Worm (Caenorhabditis elegans): ENCODE measurements around the gene C16C8.20.
A peak's percentile ranks its signal among the peaks of the same experiment; 100 is the strongest.

C16C8.20 gene

ce11 chrII:3446647-3447046 is at the start of gene C16C8.20, which contains the start of gene gldi-6:
TSS of gene C16C8.20 (plus strand) at chrII:3446947.
TSS of gene gldi-6 (plus strand) at chrII:3446947.
- TF ChIP-seq W03F9.2 (tag; optimal IDR thresholded peaks at IDR 0.05) (no peak), him-1 (tag; optimal IDR thresholded peaks at IDR 0.05) (no peak), dao-5 (tag; optimal IDR thresholded peaks at IDR 0.05) (no peak)

- no peak for TF ChIP-seq dao-5 (tag; optimal IDR thresholded peaks at IDR 0.05)
- no peak for TF ChIP-seq him-1 (tag; optimal IDR thresholded peaks at IDR 0.05)
- no peak for TF ChIP-seq W03F9.2 (tag; optimal IDR thresholded peaks at IDR 0.05)
These were observed 47.5 kb upstream of the C16C8.20 start, which contains the start of gene nep-9 for ce11 chrII:3399212-3399611. TSS of gene nep-9 (minus strand) at chrII:3399312.

- TF ChIP-seq dao-5 (tag; optimal IDR thresholded peaks at IDR 0.05) (no peak), W03F9.2 (tag; optimal IDR thresholded peaks at IDR 0.05) (no peak), him-1 (tag; optimal IDR thresholded peaks at IDR 0.05) (no peak)
These were observed 43.9 kb upstream of the C16C8.20 start, which contains the start of gene nep-10 for ce11 chrII:3402854-3403253. TSS of gene nep-10 (minus strand) at chrII:3402954.

- TF ChIP-seq dao-5 (tag; optimal IDR thresholded peaks at IDR 0.05) (no peak), him-1 (tag; optimal IDR thresholded peaks at IDR 0.05) (no peak), W03F9.2 (tag; optimal IDR thresholded peaks at IDR 0.05) (no peak)
These were observed 43.2 kb upstream of the C16C8.20 start, which contains the start of gene nep-8 for ce11 chrII:3403535-3403934. TSS of gene nep-8 (plus strand) at chrII:3403835.

- TF ChIP-seq him-1 (tag; optimal IDR thresholded peaks at IDR 0.05) = no peak
- TF ChIP-seq dao-5 (tag; optimal IDR thresholded peaks at IDR 0.05) = no peak
- TF ChIP-seq W03F9.2 (tag; optimal IDR thresholded peaks at IDR 0.05) = no peak
These were observed 32.3 kb upstream of the C16C8.20 start, which contains the start of the genes F18A12.7 and F18A12.2 for ce11 chrII:3414383-3414910. TSS of gene F18A12.7 (minus strand) at chrII:3414483. TSS of gene F18A12.2 (plus strand) at chrII:3414860.

ce11 chrII:3416528-3416927 is 30.2 kb upstream of the C16C8.20 start, which contains the start of gene nep-6:
TSS of gene nep-6 (plus strand) at chrII:3416828.
- no peak for TF ChIP-seq W03F9.2 (tag; optimal IDR thresholded peaks at IDR 0.05)
- no peak for TF ChIP-seq dao-5 (tag; optimal IDR thresholded peaks at IDR 0.05)
- TF ChIP-seq him-1 (tag; optimal IDR thresholded peaks at IDR 0.05) = no peak

ce11 chrII:3422938-3423337 is 23.8 kb upstream of the C16C8.20 start:
- TF ChIP-seq W03F9.2 (tag; optimal IDR thresholded peaks at IDR 0.05) (no peak), dao-5 (tag; optimal IDR thresholded peaks at IDR 0.05) (no peak), him-1 (tag; optimal IDR thresholded peaks at IDR 0.05) (no peak)

- TF ChIP-seq W03F9.2 (tag; optimal IDR thresholded peaks at IDR 0.05) (no peak), dao-5 (tag; optimal IDR thresholded peaks at IDR 0.05) (no peak), him-1 (tag; optimal IDR thresholded peaks at IDR 0.05) (no peak)
These were observed 21.3 kb upstream of the C16C8.20 start, which contains the start of gene nep-11 for ce11 chrII:3425433-3425832. TSS of gene nep-11 (minus strand) at chrII:3425533.

ce11 chrII:3428158-3428704 is 18.5 kb upstream of the C16C8.20 start:
- TF ChIP-seq dao-5 (tag; optimal IDR thresholded peaks at IDR 0.05) (no peak), him-1 (tag; optimal IDR thresholded peaks at IDR 0.05) (peak; percentile 84)

ce11 chrII:3429400-3429799 is 17.3 kb upstream of the C16C8.20 start, which contains the start of gene C16C8.18:
TSS of gene C16C8.18 (plus strand) at chrII:3429700.
- TF ChIP-seq W03F9.2 (tag; optimal IDR thresholded peaks at IDR 0.05) = no peak
- no peak for TF ChIP-seq him-1 (tag; optimal IDR thresholded peaks at IDR 0.05)
- no peak for TF ChIP-seq dao-5 (tag; optimal IDR thresholded peaks at IDR 0.05)

ce11 chrII:3434893-3435503 is 11.7 kb upstream of the C16C8.20 start:
- TF ChIP-seq W03F9.2 (tag; optimal IDR thresholded peaks at IDR 0.05) (no peak), dao-5 (tag; optimal IDR thresholded peaks at IDR 0.05) (no peak), him-1 (tag; optimal IDR thresholded peaks at IDR 0.05) (no peak)

- TF ChIP-seq dao-5 (tag; optimal IDR thresholded peaks at IDR 0.05) (no peak), W03F9.2 (tag; optimal IDR thresholded peaks at IDR 0.05) (no peak), him-1 (tag; optimal IDR thresholded peaks at IDR 0.05) (no peak)
These were observed 10.3 kb upstream of the C16C8.20 start, which contains the start of gene skpo-2 for ce11 chrII:3436412-3436811. TSS of gene skpo-2 (minus strand) at chrII:3436512.

- TF ChIP-seq dao-5 (tag; optimal IDR thresholded peaks at IDR 0.05) (no peak), W03F9.2 (tag; optimal IDR thresholded peaks at IDR 0.05) (no peak), him-1 (tag; optimal IDR thresholded peaks at IDR 0.05) (no peak)
These were observed 9.4 kb upstream of the C16C8.20 start for ce11 chrII:3437393-3437792.

ce11 chrII:3438280-3438679 is 8.5 kb upstream of the C16C8.20 start:
- TF ChIP-seq him-1 (tag; optimal IDR thresholded peaks at IDR 0.05) = no peak
- no peak for TF ChIP-seq W03F9.2 (tag; optimal IDR thresholded peaks at IDR 0.05)
- TF ChIP-seq dao-5 (tag; optimal IDR thresholded peaks at IDR 0.05) = no peak

All from whole organism, L4/young adult.